Worm (Caenorhabditis elegans) whole organism, L4 larva: ENCODE measurements around the gene B0361.14.
A peak's percentile ranks its signal among the peaks of the same experiment; 100 is the strongest.

Source experiments
- F44E2.7 ChIP-seq: fragments of 200-800 bp; sonication (Bioruptor generic); IDR thresholded peaks from 2 replicates; pipeline ENCODE4 v2.1.2; 2022; ENCODE audit warnings: missing genetic modification characterization, missing compliant biosample characterization
- Y105C5A.15 ChIP-seq: fragments of 200-800 bp; sonication (Bioruptor generic); IDR thresholded peaks from 2 replicates; pipeline ENCODE4 v1.3.6; 2022; ENCODE audit warnings: missing genetic modification characterization, missing compliant biosample characterization
- ZK337.2 ChIP-seq: fragments of 200-800 bp; sonication (Bioruptor generic); IDR thresholded peaks from 2 replicates; pipeline ENCODE4 v1.3.6; 2022; ENCODE audit warnings: missing genetic modification reagents, missing genetic modification characterization, missing compliant biosample characterization
- aha-1 ChIP-seq: fragments of 150-350 bp; peaks from one replicate; lab custom pipeline; 2014; ENCODE audit warnings: missing biosample characterization, missing genetic modification characterization
- arid-1 ChIP-seq: fragments of 200-800 bp; sonication (Bioruptor generic); conservative IDR thresholded peaks from 2 replicates; pipeline ENCODE4 v1.3.6; 2022; ENCODE audit warnings: missing genetic modification reagents, missing genetic modification characterization, missing compliant biosample characterization
- ceh-44 ChIP-seq: fragments of 200-800 bp; sonication (Bioruptor generic); IDR thresholded peaks from 2 replicates; pipeline ENCODE4 v1.3.6; 2022; ENCODE audit warnings: missing genetic modification reagents, missing genetic modification characterization, missing compliant biosample characterization
- duxl-1 ChIP-seq: sonication (generic microtip); optimal IDR thresholded peaks from 2 replicates; lab custom pipeline; 2016; ENCODE audit warnings: mild to moderate bottlenecking, missing genetic modification characterization, moderate library complexity, missing compliant biosample characterization; ENCODE audit not compliant: poor library complexity
- egl-43 ChIP-seq: fragments of 200-800 bp; sonication (Bioruptor generic); IDR thresholded peaks from 2 replicates; pipeline ENCODE4 v1.3.6; 2022; ENCODE audit warnings: missing genetic modification reagents, missing genetic modification characterization, missing compliant biosample characterization
- hlh-11 ChIP-seq: fragments of 200-800 bp; sonication (Bioruptor generic); optimal IDR thresholded peaks from 2 replicates; lab custom pipeline; 2018; ENCODE audit warnings: mild to moderate bottlenecking, missing genetic modification characterization, missing compliant biosample characterization
- hlh-30 ChIP-seq: sonication (generic microtip); optimal IDR thresholded peaks from 2 replicates; lab custom pipeline; 2017; ENCODE audit warnings: antibody characterized with exemption, mild to moderate bottlenecking, missing genetic modification characterization, missing compliant biosample characterization; ENCODE audit not compliant: insufficient read depth
- lin-13 ChIP-seq: fragments of 150-350 bp; optimal IDR thresholded peaks from 2 replicates; lab custom pipeline; 2014; ENCODE audit warnings: missing biosample characterization, missing genetic modification reagents, missing genetic modification characterization
- lin-38 ChIP-seq: fragments of 200-800 bp; sonication (Bioruptor generic); IDR thresholded peaks from 2 replicates; pipeline ENCODE4 v1.3.6; 2022; ENCODE audit warnings: missing genetic modification reagents, missing genetic modification characterization, missing compliant biosample characterization
- lir-3 ChIP-seq: sonication (generic microtip); optimal IDR thresholded peaks from 2 replicates; lab custom pipeline; 2016; ENCODE audit warnings: mild to moderate bottlenecking, missing genetic modification characterization, missing compliant biosample characterization
- lsy-2 ChIP-seq, 2 experiments: fragments of 150-350 bp in 1 of 2; sonication (generic microtip) in 1 of 2; optimal IDR thresholded peaks; 2 replicates each; lab custom pipeline; 2014 to 2017; ENCODE audit warnings: missing biosample characterization in 2 of 2, missing genetic modification characterization in 2 of 2
- madf-9 ChIP-seq: fragments of 200-800 bp; sonication (Bioruptor generic); conservative IDR thresholded peaks from 2 replicates; pipeline ENCODE4 v1.3.6; 2022; ENCODE audit warnings: missing genetic modification reagents, missing genetic modification characterization, missing compliant biosample characterization
- mdl-1 ChIP-seq, 2 experiments: fragments of 150-350 bp in 1 of 2; sonication (generic microtip) in 1 of 2; optimal IDR thresholded peaks; 2 replicates each; lab custom pipeline; 2014 to 2017; ENCODE audit warnings: missing biosample characterization in 2 of 2, missing genetic modification characterization in 2 of 2
- mdt-29 ChIP-seq: fragments of 200-800 bp; sonication (Bioruptor generic); IDR thresholded peaks from 2 replicates; pipeline ENCODE4 v1.3.6; 2022; ENCODE audit warnings: missing genetic modification reagents, missing genetic modification characterization, missing compliant biosample characterization
- mep-1 ChIP-seq: fragments of 150-350 bp; sonication (generic microtip); optimal IDR thresholded peaks from 3 replicates; lab custom pipeline; 2014; ENCODE audit warnings: missing biosample characterization, missing genetic modification characterization
- mes-2 ChIP-seq: sonication (generic microtip); optimal IDR thresholded peaks from 2 replicates; lab custom pipeline; 2016; ENCODE audit warnings: missing genotype, mild to moderate bottlenecking, missing genetic modification characterization, missing compliant biosample characterization; ENCODE audit not compliant: poor library complexity, severe bottlenecking
- mxl-3 ChIP-seq: fragments of 200-800 bp; sonication (Bioruptor generic); optimal IDR thresholded peaks from 2 replicates; lab custom pipeline; 2018; ENCODE audit warnings: mild to moderate bottlenecking, missing genetic modification characterization, missing compliant biosample characterization
- nhr-28 ChIP-seq: fragments of 150-350 bp; optimal IDR thresholded peaks from 2 replicates; lab custom pipeline; 2014; ENCODE audit warnings: missing biosample characterization, missing genetic modification characterization
- nhr-77 ChIP-seq: fragments of 150-350 bp; optimal IDR thresholded peaks from 2 replicates; lab custom pipeline; 2014; ENCODE audit warnings: missing biosample characterization, missing genetic modification characterization
- pqm-1 ChIP-seq: sonication (generic microtip); optimal IDR thresholded peaks from 2 replicates; lab custom pipeline; 2017; ENCODE audit warnings: missing biosample characterization, missing genetic modification characterization
- sdz-12 ChIP-seq: fragments of 200-800 bp; sonication (Bioruptor generic); optimal IDR thresholded peaks from 2 replicates; lab custom pipeline; 2018; ENCODE audit warnings: mild to moderate bottlenecking, missing genetic modification characterization, missing compliant biosample characterization
- skn-1 ChIP-seq: fragments of 150-350 bp; optimal IDR thresholded peaks from 2 replicates; lab custom pipeline; 2014; ENCODE audit warnings: missing biosample characterization, missing genetic modification characterization
- spr-1 ChIP-seq: sonication (generic microtip); optimal IDR thresholded peaks from 2 replicates; lab custom pipeline; 2016; ENCODE audit warnings: mild to moderate bottlenecking, missing genetic modification characterization, missing compliant biosample characterization
- tag-97 ChIP-seq: fragments of 200-800 bp; sonication (Bioruptor generic); IDR thresholded peaks from 2 replicates; pipeline ENCODE4 v1.3.6; 2022; ENCODE audit warnings: missing genetic modification characterization, missing compliant biosample characterization
- unc-130 ChIP-seq: sonication (generic microtip); optimal IDR thresholded peaks from 2 replicates; lab custom pipeline; 2016; ENCODE audit warnings: missing genetic modification reagents, missing genetic modification characterization, missing compliant biosample characterization
- unc-62 ChIP-seq, 3 experiments: fragments of 150-350 bp in 1 of 3; sonication (generic microtip); optimal IDR thresholded peaks in 2 of 3; peaks in 1 of 3; 1 replicate in 1 of 3; 2 replicates in 2 of 3; lab custom pipeline; 2014 to 2017; ENCODE audit warnings: missing biosample characterization in 3 of 3, missing genetic modification characterization in 3 of 3, missing genetic modification reagents in 3 of 3, missing genotype in 1 of 3
- zfp-3 ChIP-seq: fragments of 200-800 bp; sonication (Bioruptor generic); conservative IDR thresholded peaks from 2 replicates; pipeline ENCODE4 v1.3.6; 2022; ENCODE audit warnings: missing genetic modification reagents, missing genetic modification characterization, missing compliant biosample characterization
- zip-11 ChIP-seq: fragments of 200-800 bp; sonication (Bioruptor generic); IDR thresholded peaks from 2 replicates; pipeline ENCODE4 v1.3.6; 2022; ENCODE audit warnings: missing genetic modification characterization, missing compliant biosample characterization
- ztf-11 ChIP-seq: fragments of 150-350 bp; optimal IDR thresholded peaks from 2 replicates; lab custom pipeline; 2014; ENCODE audit warnings: missing biosample characterization, missing genetic modification characterization

Gene B0361.14

ce11 chrIII:7293075-7293684, 6.2 kb downstream of the B0361.14 start, which contains the start of gene cwf-19L2:
cwf-19L2 (plus strand) TSS chrIII:7293634.
- no peak for TF ChIP-seq skn-1 (tag; lab: Kevin White, UChicago)
- peak; percentile 31 for TF ChIP-seq unc-130 (GFP tag; lab: Kevin White, UChicago)
- peak; percentile 27 for TF ChIP-seq mes-2 (tag; lab: Kevin White, UChicago)
- no peak for TF ChIP-seq egl-43 (GFP tag; lab: Robert Waterston, UW)
- peak; percentile 21 for TF ChIP-seq aha-1 (tag; lab: Kevin White, UChicago)
- TF ChIP-seq lsy-2 (tag; optimal IDR thresholded peaks at IDR 0.05; lab: Kevin White, UChicago): peak in 1 of 2 experiments; percentile 87
- TF ChIP-seq, all 104 proteins: peak for 4

ce11 chrIII:7292569-7292968, 6.8 kb downstream of the B0361.14 start:
- TF ChIP-seq aha-1 (tag; lab: Kevin White, UChicago): peak; percentile 91
- no peak for TF ChIP-seq nhr-77
- peak; percentile 76 for TF ChIP-seq hlh-30 (tag; lab: Kevin White, UChicago)
- TF ChIP-seq mes-2 (tag; lab: Kevin White, UChicago): peak; percentile 8
- TF ChIP-seq lsy-2 (tag; optimal IDR thresholded peaks at IDR 0.05; lab: Kevin White, UChicago): peak in 1 of 2 experiments; percentile 49
- TF ChIP-seq mxl-3 (GFP tag; lab: Kevin White, UChicago): peak; percentile 90
- peak; percentile 38 for TF ChIP-seq nhr-28
- no peak for TF ChIP-seq mdt-29
- peak; percentile 31 for TF ChIP-seq mep-1 (tag; lab: Kevin White, UChicago)
- peak in 1 of 2 experiments; percentile 75 for TF ChIP-seq mdl-1 (tag; optimal IDR thresholded peaks at IDR 0.05; lab: Kevin White, UChicago)

- TF ChIP-seq unc-62 (GFP tag; optimal IDR thresholded peaks at IDR 0.05 in 1 of 2; lab: Kevin White, UChicago) (peak in 1 of 2 experiments; percentile 52), unc-62 (tag; optimal IDR thresholded peaks at IDR 0.05; lab: Kevin White, UChicago) (no peak), ZK337.2 (no peak), arid-1 (no peak), sdz-12 (GFP tag; lab: Kevin White, UChicago) (no peak), F44E2.7 (GFP tag; lab: Robert Waterston, UW) (no peak), lin-38 (GFP tag; lab: Robert Waterston, UW) (no peak), madf-9 (no peak), Y105C5A.15 (GFP tag; lab: Robert Waterston, UW) (no peak), tag-97 (GFP tag; lab: Robert Waterston, UW) (no peak)
Measured at ce11 chrIII:7291216-7291615, 8.1 kb downstream of the B0361.14 start.

ce11 chrIII:7290462-7290861, 8.9 kb downstream of the B0361.14 start, which contains the start of gene algn-11:
algn-11 (minus strand) TSS chrIII:7290562.
- TF ChIP-seq ceh-44 (GFP tag; lab: Robert Waterston, UW): no peak
- TF ChIP-seq spr-1 (tag; lab: Kevin White, UChicago): no peak
- TF ChIP-seq mes-2 (tag; lab: Kevin White, UChicago): no peak
- TF ChIP-seq Y105C5A.15 (GFP tag; lab: Robert Waterston, UW): no peak
- no peak for TF ChIP-seq aha-1 (tag; lab: Kevin White, UChicago)
- no peak for TF ChIP-seq tag-97 (GFP tag; lab: Robert Waterston, UW)
- TF ChIP-seq pqm-1 (tag; lab: Kevin White, UChicago): no peak
- TF ChIP-seq lir-3 (tag; lab: Kevin White, UChicago): no peak
- TF ChIP-seq lsy-2 (tag; optimal IDR thresholded peaks at IDR 0.05; lab: Kevin White, UChicago): no peak
- TF ChIP-seq ztf-11 (tag; lab: Kevin White, UChicago): no peak
- no peak for TF ChIP-seq zip-11
- TF ChIP-seq nhr-28: no peak
- TF ChIP-seq duxl-1 (tag; lab: Kevin White, UChicago): no peak
- no peak for TF ChIP-seq lin-13
- no peak for TF ChIP-seq hlh-11
- no peak for TF ChIP-seq zfp-3 (GFP tag; lab: Robert Waterston, UW)
- no peak for TF ChIP-seq arid-1
